Fruit fly (Drosophila melanogaster) whole organism, wandering third instar larva: ENCODE results near the gene Vha13.

ENCODE experiments used
- Abd-B ChIP-seq: fragments of >200 bp; optimal IDR thresholded peaks from 2 replicates; lab custom pipeline; 2017; ENCODE audit warnings: missing biosample characterization, missing genetic modification characterization
- CG32264 ChIP-seq: fragments of 200-800 bp; sonication (Bioruptor generic); optimal IDR thresholded peaks from 2 replicates; lab custom pipeline; 2016; ENCODE audit warnings: missing biosample characterization, missing genetic modification characterization
- CG9705 ChIP-seq: fragments of 200-800 bp; sonication (Bioruptor generic); optimal IDR thresholded peaks from 2 replicates; lab custom pipeline; 2018; ENCODE audit warnings: missing biosample characterization, mild to moderate bottlenecking, missing genetic modification characterization
- Dfd ChIP-seq: fragments of >200 bp; optimal IDR thresholded peaks from 2 replicates; lab custom pipeline; 2017; ENCODE audit warnings: missing biosample characterization, missing genetic modification characterization
- Dif ChIP-seq: fragments of 200-275, 200-300 bp; sonication (Bioruptor generic); optimal IDR thresholded peaks from 2 replicates; lab custom pipeline; 2018; ENCODE audit warnings: missing biosample characterization, missing genetic modification characterization; ENCODE audit not compliant: partially characterized antibody
- GATAd ChIP-seq: sonication (Bioruptor generic); optimal IDR thresholded peaks from 2 replicates; lab custom pipeline; 2016; ENCODE audit warnings: missing biosample characterization, missing genetic modification characterization
- HLH106 ChIP-seq: fragments of 200-800 bp; optimal IDR thresholded peaks from 3 replicates; lab custom pipeline; 2019; ENCODE audit warnings: missing biosample characterization, mild to moderate bottlenecking, missing genetic modification characterization, moderate library complexity
- Hr78 ChIP-seq: fragments of >200 bp; optimal IDR thresholded peaks from 2 replicates; lab custom pipeline; 2017; ENCODE audit warnings: missing biosample characterization, missing genetic modification characterization
- Hr83 ChIP-seq: fragments of 200-300 bp; sonication (Bioruptor generic); optimal IDR thresholded peaks from 2 replicates; lab custom pipeline; 2016; ENCODE audit warnings: missing biosample characterization, mild to moderate bottlenecking, missing genetic modification characterization, moderate library complexity; ENCODE audit not compliant: poor library complexity, severe bottlenecking
- Jra ChIP-seq: sonication (Bioruptor generic); optimal IDR thresholded peaks from 2 replicates; lab custom pipeline; 2016; ENCODE audit warnings: missing biosample characterization, missing genetic modification characterization
- Mio ChIP-seq: sonication (Bioruptor generic); optimal IDR thresholded peaks from 2 replicates; lab custom pipeline; 2016; ENCODE audit warnings: missing biosample characterization, missing genetic modification characterization
- Myc ChIP-seq: fragments of >200 bp; optimal IDR thresholded peaks from 2 replicates; lab custom pipeline; 2017
- N ChIP-seq: fragments of >200 bp; optimal IDR thresholded peaks from 2 replicates; lab custom pipeline; 2018; ENCODE audit warnings: missing biosample characterization, missing external identifiers, missing genetic modification characterization
- OdsH ChIP-seq: fragments of 200-800 bp; sonication (Bioruptor generic); optimal IDR thresholded peaks from 2 replicates; lab custom pipeline; 2016; ENCODE audit warnings: missing biosample characterization, mild to moderate bottlenecking, missing genetic modification characterization
- Sp1 ChIP-seq: fragments of 200-800 bp; sonication (Bioruptor generic); optimal IDR thresholded peaks from 3 replicates; lab custom pipeline; 2019; ENCODE audit warnings: missing biosample characterization, mild to moderate bottlenecking, missing genetic modification characterization, moderate library complexity
- Vsx2 ChIP-seq: fragments of 200-300, 225-300 bp; sonication (Bioruptor generic); optimal IDR thresholded peaks from 2 replicates; lab custom pipeline; 2018; ENCODE audit warnings: missing biosample characterization, missing genetic modification characterization; ENCODE audit not compliant: partially characterized antibody
- br ChIP-seq: fragments of 200-800 bp; sonication (Bioruptor generic); optimal IDR thresholded peaks from 2 replicates; lab custom pipeline; 2016; ENCODE audit warnings: missing biosample characterization, missing genetic modification characterization
- brk ChIP-seq: fragments of 200-800 bp; sonication (Bioruptor generic); optimal IDR thresholded peaks from 2 replicates; lab custom pipeline; 2016; ENCODE audit warnings: missing biosample characterization, mild to moderate bottlenecking, missing genetic modification characterization
- dl ChIP-seq, 2 experiments: fragments of 175-275, 200-275 bp in 1 of 2; fragments of 200-275 bp in 1 of 2; sonication (Bioruptor generic); optimal IDR thresholded peaks; lab custom pipeline; 2018; ENCODE audit warnings: mild to moderate bottlenecking in 2 of 2, missing biosample characterization in 2 of 2, missing genetic modification characterization in 2 of 2, moderate library complexity in 2 of 2; ENCODE audit not compliant: partially characterized antibody in 2 of 2, insufficient read depth in 1 of 2
- dmrt93B ChIP-seq: fragments of 200-800 bp; sonication (Bioruptor generic); optimal IDR thresholded peaks from 2 replicates; lab custom pipeline; 2018; ENCODE audit warnings: missing biosample characterization, mild to moderate bottlenecking, missing genetic modification characterization
- dsf ChIP-seq: sonication (Bioruptor generic); optimal IDR thresholded peaks from 2 replicates; lab custom pipeline; 2016; ENCODE audit warnings: missing biosample characterization, missing genetic modification characterization, borderline replicate concordance
- ey ChIP-seq: fragments of 200-800 bp; sonication (Bioruptor generic); optimal IDR thresholded peaks from 2 replicates; lab custom pipeline; 2016; ENCODE audit warnings: missing biosample characterization, missing genetic modification characterization
- foxo ChIP-seq, 2 experiments: fragments of 200-800 bp; sonication (Bioruptor generic); optimal IDR thresholded peaks; 2 replicates in 1 of 2; 3 replicates in 1 of 2; lab custom pipeline; 2016 to 2017; ENCODE audit warnings: missing biosample characterization in 2 of 2, missing genetic modification characterization in 2 of 2
- fru ChIP-seq: fragments of 200-800 bp; sonication (Bioruptor generic); optimal IDR thresholded peaks from 3 replicates; lab custom pipeline; 2016; ENCODE audit warnings: missing biosample characterization, mild to moderate bottlenecking, missing genetic modification characterization
- h ChIP-seq: fragments of 200-800 bp; sonication (Bioruptor generic); optimal IDR thresholded peaks from 3 replicates; lab custom pipeline; 2016; ENCODE audit warnings: missing biosample characterization, mild to moderate bottlenecking, missing genetic modification characterization
- jim ChIP-seq: fragments of 175-275, 200-325 bp; sonication (Bioruptor generic); optimal IDR thresholded peaks from 2 replicates; lab custom pipeline; 2016; ENCODE audit warnings: missing biosample characterization, mild to moderate bottlenecking, missing genetic modification characterization
- lola ChIP-seq: fragments of >200 bp; optimal IDR thresholded peaks from 2 replicates; lab custom pipeline; 2017; ENCODE audit warnings: missing biosample characterization, missing genetic modification characterization
- pan ChIP-seq: fragments of >200 bp; optimal IDR thresholded peaks from 2 replicates; lab custom pipeline; 2017
- psq ChIP-seq: fragments of 200-800 bp; sonication (Bioruptor generic); optimal IDR thresholded peaks from 3 replicates; lab custom pipeline; 2017; ENCODE audit warnings: missing biosample characterization, mild to moderate bottlenecking, missing genetic modification characterization, moderate library complexity
- rgr ChIP-seq: fragments of 200-800 bp; sonication (Bioruptor generic); optimal IDR thresholded peaks from 3 replicates; lab custom pipeline; 2016; ENCODE audit warnings: missing biosample characterization, mild to moderate bottlenecking, missing genetic modification characterization
- sage ChIP-seq: fragments of 200-800 bp; sonication (Bioruptor generic); optimal IDR thresholded peaks from 2 replicates; lab custom pipeline; 2016; ENCODE audit warnings: missing biosample characterization, mild to moderate bottlenecking, missing genetic modification characterization
- sv ChIP-seq: fragments of 200-800 bp; sonication (Bioruptor generic); optimal IDR thresholded peaks from 3 replicates; lab custom pipeline; 2016; ENCODE audit warnings: missing biosample characterization, missing genetic modification characterization
- tai ChIP-seq: sonication (Bioruptor generic); optimal IDR thresholded peaks from 2 replicates; lab custom pipeline; 2016; ENCODE audit warnings: missing biosample characterization, missing genetic modification characterization

Vha13 gene

DNA sequence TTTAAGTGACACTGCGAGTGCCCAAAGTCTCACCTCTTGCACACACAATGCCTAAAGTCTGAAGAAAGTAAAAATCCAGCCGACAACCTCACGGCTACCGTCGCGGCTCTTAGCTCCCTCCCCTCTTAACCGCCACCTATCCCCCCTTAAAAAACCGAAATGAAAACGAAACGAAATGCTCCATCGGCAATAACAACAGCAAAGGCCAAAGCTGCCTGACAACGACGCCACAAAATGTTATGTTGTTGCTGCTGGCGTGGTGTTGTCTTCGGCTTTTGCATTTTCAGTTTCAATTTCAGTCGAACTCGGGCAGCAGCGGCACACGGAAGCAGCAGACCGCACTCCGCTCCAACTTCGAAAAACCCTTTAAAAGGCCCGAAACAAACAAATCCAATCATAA, 20.5 kb upstream of the Vha13 start, which contains the start of gene CG7432:
CG7432 (plus strand) TSS at position 295 of the 400 bp plus-strand sequence.
- TF ChIP-seq tai (GFP tag; lab: Kevin White, UChicago): no peak
- no peak for TF ChIP-seq Dfd (GFP tag; lab: Kevin White, UChicago)
- TF ChIP-seq dmrt93B: no peak
- no peak for TF ChIP-seq Hr78 (GFP tag; lab: Kevin White, UChicago)
- TF ChIP-seq CG9705: no peak
- TF ChIP-seq HLH106: no peak
- no peak for TF ChIP-seq Abd-B
- no peak for TF ChIP-seq lola (GFP tag; lab: Kevin White, UChicago)
- no peak for TF ChIP-seq h (GFP tag; lab: Kevin White, UChicago)
- no peak for TF ChIP-seq fru
- TF ChIP-seq Myc: no peak
- TF ChIP-seq Vsx2: no peak
- TF ChIP-seq Hr83 (GFP tag; lab: Kevin White, UChicago): no peak
- TF ChIP-seq sv (GFP tag; lab: Kevin White, UChicago): no peak
- TF ChIP-seq, all 38 proteins: peak for 0

DNA sequence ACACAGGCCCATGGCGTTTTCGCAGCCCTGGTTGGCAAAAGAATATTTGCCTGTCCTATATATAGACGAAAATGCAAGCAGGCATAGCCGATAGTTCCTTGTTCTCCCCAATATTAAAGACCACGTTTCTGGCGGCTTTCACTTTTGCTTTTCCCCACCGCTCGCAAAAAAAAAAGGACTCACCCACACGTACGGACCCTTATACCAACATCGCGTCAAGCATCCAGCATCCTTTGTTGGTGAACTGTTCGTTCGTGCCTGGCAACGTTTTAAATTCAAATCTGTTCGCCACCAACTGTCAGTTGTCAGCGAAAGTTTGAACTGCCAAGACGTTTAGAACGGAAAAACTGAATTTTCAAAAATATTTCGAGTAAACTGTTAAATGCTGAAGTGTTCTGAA, 15.3 kb upstream of the Vha13 start, which contains the start of gene ort:
ort (plus strand) TSS at position 301 of the 400 bp plus-strand sequence.
- TF ChIP-seq tai (GFP tag; lab: Kevin White, UChicago): no peak
- TF ChIP-seq N: no peak
- TF ChIP-seq fru: no peak
- no peak for TF ChIP-seq Vsx2
- no peak for TF ChIP-seq dl (GFP tag; optimal IDR thresholded peaks at IDR 0.05; lab: Kevin White, UChicago; ENCODE audit: insufficient read depth in 1 of 2, partially characterized antibody in 2 of 2)
- TF ChIP-seq Dif (GFP tag; lab: Kevin White, UChicago): no peak
- TF ChIP-seq h (GFP tag; lab: Kevin White, UChicago): no peak
- TF ChIP-seq br (GFP tag; lab: Kevin White, UChicago): no peak
- no peak for TF ChIP-seq sage (GFP tag; lab: Kevin White, UChicago)
- TF ChIP-seq ey (GFP tag; lab: Kevin White, UChicago): no peak
- TF ChIP-seq rgr (GFP tag; lab: Kevin White, UChicago): no peak
- TF ChIP-seq GATAd (GFP tag; lab: Kevin White, UChicago): no peak
- no peak for TF ChIP-seq CG32264

DNA sequence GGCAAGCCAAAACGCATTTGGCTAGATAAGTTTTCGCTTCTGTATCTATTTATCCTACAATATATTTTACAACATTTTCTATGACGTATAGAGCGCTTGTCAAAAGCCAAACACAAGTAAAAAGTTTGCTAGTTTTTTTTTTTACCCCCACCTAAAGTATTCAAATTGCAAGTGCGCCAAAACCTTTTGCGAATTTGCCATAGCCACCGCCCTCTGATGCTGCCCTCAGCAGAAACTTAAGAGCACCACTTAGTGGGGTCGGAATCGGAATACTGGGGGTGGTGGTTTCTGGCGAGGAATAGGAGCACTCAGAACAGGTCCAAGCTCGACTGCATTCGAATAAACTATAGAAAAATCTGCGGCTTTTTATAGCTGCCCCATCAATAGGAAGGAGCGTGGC, 13.6 kb upstream of the Vha13 start, which contains the start of gene CG6184:
CG6184 (minus strand) TSS at position 101 of the 400 bp plus-strand sequence.
- TF ChIP-seq Sp1 (GFP tag; lab: Kevin White, UChicago): no peak
- TF ChIP-seq foxo (GFP tag; optimal IDR thresholded peaks at IDR 0.05; lab: Kevin White, UChicago): no peak
- TF ChIP-seq OdsH (GFP tag; lab: Kevin White, UChicago): no peak
- no peak for TF ChIP-seq Myc
- no peak for TF ChIP-seq dsf (GFP tag; lab: Kevin White, UChicago)
- TF ChIP-seq fru: no peak
- TF ChIP-seq jim (GFP tag; lab: Kevin White, UChicago): no peak
- TF ChIP-seq lola (GFP tag; lab: Kevin White, UChicago): no peak
- no peak for TF ChIP-seq Dfd (GFP tag; lab: Kevin White, UChicago)
- TF ChIP-seq pan: no peak
- TF ChIP-seq Mio (GFP tag; lab: Kevin White, UChicago): no peak
- TF ChIP-seq Abd-B: no peak
- no peak for TF ChIP-seq Jra
- no peak for TF ChIP-seq psq
- TF ChIP-seq sage (GFP tag; lab: Kevin White, UChicago): no peak
- TF ChIP-seq h (GFP tag; lab: Kevin White, UChicago): no peak
- no peak for TF ChIP-seq dl (GFP tag; optimal IDR thresholded peaks at IDR 0.05; lab: Kevin White, UChicago; ENCODE audit: insufficient read depth in 1 of 2, partially characterized antibody in 2 of 2)
- no peak for TF ChIP-seq brk
- no peak for TF ChIP-seq Hr83 (GFP tag; lab: Kevin White, UChicago)
- TF ChIP-seq br (GFP tag; lab: Kevin White, UChicago): no peak
- TF ChIP-seq, all 38 proteins: peak for 0

DNA sequence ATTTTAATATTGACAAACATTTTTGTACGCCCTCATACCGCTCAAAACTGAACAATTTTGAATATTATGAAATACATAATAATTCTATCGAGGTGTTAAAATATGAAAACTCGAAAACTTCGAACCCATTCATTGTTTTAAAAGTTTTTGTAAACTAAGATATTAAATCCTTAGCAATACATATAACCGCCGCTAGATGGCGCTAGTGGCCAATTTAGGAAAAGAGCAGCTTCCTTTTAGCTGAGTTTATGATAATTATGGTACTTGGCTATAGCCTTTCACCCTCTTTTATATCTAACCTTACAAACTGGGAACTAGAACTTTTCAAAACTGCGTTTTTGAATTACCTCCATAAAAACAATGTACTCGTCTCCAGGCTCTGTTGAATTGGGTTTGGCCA, 13.0 kb upstream of the Vha13 start:
- TF ChIP-seq Hr83 (GFP tag; lab: Kevin White, UChicago) (no peak), dsf (GFP tag; lab: Kevin White, UChicago) (no peak), Hr78 (GFP tag; lab: Kevin White, UChicago) (no peak)
